Worm (Caenorhabditis elegans) whole organism, mixed stage, embryonic: Measurements from ENCODE around the gene C17C3.11.

Experiments
- M03D4.4 ChIP-seq: sonication (generic microtip); optimal IDR thresholded peaks from 2 replicates; lab custom pipeline; 2017; ENCODE audit warnings: mild to moderate bottlenecking, missing genetic modification characterization, missing compliant biosample characterization
- blmp-1 ChIP-seq: fragments of 150-350 bp; optimal IDR thresholded peaks from 2 replicates; lab custom pipeline; 2014; ENCODE audit warnings: missing biosample characterization, missing genetic modification characterization
- ceh-43 ChIP-seq: fragments of 200-800 bp; sonication (Bioruptor generic); optimal IDR thresholded peaks from 2 replicates; lab custom pipeline; 2018; ENCODE audit warnings: mild to moderate bottlenecking, missing genetic modification characterization, moderate library complexity, missing compliant biosample characterization
- ceh-83 ChIP-seq: fragments of 200-800 bp; sonication (Bioruptor generic); optimal IDR thresholded peaks from 2 replicates; lab custom pipeline; 2018; ENCODE audit warnings: mild to moderate bottlenecking, missing genetic modification characterization, missing compliant biosample characterization
- ces-1 ChIP-seq: fragments of 150-350 bp; optimal IDR thresholded peaks from 2 replicates; lab custom pipeline; 2014; ENCODE audit warnings: missing biosample characterization, missing genetic modification reagents, missing genetic modification characterization
- drap-1 ChIP-seq: fragments of 200-800 bp; sonication (Bioruptor generic); optimal IDR thresholded peaks from 3 replicates; lab custom pipeline; 2018; ENCODE audit warnings: mild to moderate bottlenecking, missing genetic modification characterization, missing compliant biosample characterization
- elt-1 ChIP-seq: sonication (generic microtip); optimal IDR thresholded peaks from 2 replicates; lab custom pipeline; 2017; ENCODE audit warnings: missing genetic modification characterization, mild to moderate bottlenecking, missing compliant biosample characterization, antibody characterized with exemption, moderate library complexity, borderline replicate concordance; ENCODE audit not compliant: insufficient read depth
- elt-3 ChIP-seq: fragments of 150-350 bp; optimal IDR thresholded peaks from 2 replicates; lab custom pipeline; 2014; ENCODE audit warnings: missing biosample characterization, missing genetic modification characterization
- ham-2 ChIP-seq: fragments of 200-800 bp; sonication (Bioruptor generic); optimal IDR thresholded peaks from 2 replicates; lab custom pipeline; 2018; ENCODE audit warnings: mild to moderate bottlenecking, missing genetic modification characterization, missing compliant biosample characterization
- hlh-1 ChIP-seq: fragments of 150-350 bp; optimal IDR thresholded peaks from 2 replicates; lab custom pipeline; 2014; ENCODE audit warnings: missing biosample characterization, missing genetic modification reagents, missing genetic modification characterization
- lin-32 ChIP-seq: fragments of 200-800 bp; sonication (Bioruptor generic); optimal IDR thresholded peaks from 2 replicates; lab custom pipeline; 2018; ENCODE audit warnings: mild to moderate bottlenecking, missing genetic modification characterization, missing compliant biosample characterization
- lsy-2 ChIP-seq: fragments of 150-350 bp; optimal IDR thresholded peaks from 2 replicates; lab custom pipeline; 2014; ENCODE audit warnings: missing biosample characterization, missing genetic modification characterization
- mab-5 ChIP-seq: fragments of 150-350 bp; optimal IDR thresholded peaks from 2 replicates; lab custom pipeline; 2014; ENCODE audit warnings: missing biosample characterization, missing genetic modification characterization
- mep-1 ChIP-seq: fragments of 150-350 bp; optimal IDR thresholded peaks from 2 replicates; lab custom pipeline; 2017; ENCODE audit warnings: missing biosample characterization, missing genetic modification reagents, missing genetic modification characterization, inconsistent platforms
- mls-2 ChIP-seq: sonication (generic microtip); optimal IDR thresholded peaks from 2 replicates; lab custom pipeline; 2016; ENCODE audit warnings: mild to moderate bottlenecking, missing genetic modification characterization, moderate library complexity, missing compliant biosample characterization
- nhr-12 ChIP-seq: fragments of 150-350 bp; optimal IDR thresholded peaks from 2 replicates; lab custom pipeline; 2014; ENCODE audit warnings: missing biosample characterization, missing genetic modification characterization
- nhr-237 ChIP-seq: fragments of 150-350 bp; optimal IDR thresholded peaks from 2 replicates; lab custom pipeline; 2014; ENCODE audit warnings: missing biosample characterization, missing genetic modification characterization
- nhr-28 ChIP-seq: fragments of 150-350 bp; optimal IDR thresholded peaks from 2 replicates; lab custom pipeline; 2014; ENCODE audit warnings: missing biosample characterization, missing genetic modification characterization
- pha-4 ChIP-seq: fragments of 150-350 bp; optimal IDR thresholded peaks from 2 replicates; lab custom pipeline; 2018; ENCODE audit warnings: missing biosample characterization, missing genetic modification reagents, missing genetic modification characterization
- sem-2 ChIP-seq: fragments of 200-800 bp; sonication (Bioruptor generic); optimal IDR thresholded peaks from 2 replicates; lab custom pipeline; 2018; ENCODE audit warnings: mild to moderate bottlenecking, missing genetic modification characterization, missing compliant biosample characterization
- snpc-4 ChIP-seq: fragments of 150-350 bp; optimal IDR thresholded peaks from 2 replicates; lab custom pipeline; 2014; ENCODE audit warnings: missing biosample characterization, missing genetic modification characterization
- sptf-1 ChIP-seq: sonication (generic microtip); optimal IDR thresholded peaks from 2 replicates; lab custom pipeline; 2017; ENCODE audit warnings: mild to moderate bottlenecking, missing genetic modification characterization, moderate library complexity, missing compliant biosample characterization
- unc-120 ChIP-seq: sonication (generic microtip); optimal IDR thresholded peaks from 2 replicates; lab custom pipeline; 2017; ENCODE audit warnings: missing genetic modification characterization, missing compliant biosample characterization; ENCODE audit not compliant: poor library complexity, severe bottlenecking
- unc-39 ChIP-seq: fragments of 150-350 bp; optimal IDR thresholded peaks from 2 replicates; lab custom pipeline; 2014; ENCODE audit warnings: missing biosample characterization, missing genetic modification characterization
- unc-62 ChIP-seq: fragments of 150-350 bp; optimal IDR thresholded peaks from 2 replicates; lab custom pipeline; 2014; ENCODE audit warnings: missing biosample characterization, missing genetic modification reagents, missing genetic modification characterization
- zip-8 ChIP-seq: fragments of 150-350 bp; optimal IDR thresholded peaks from 2 replicates; lab custom pipeline; 2014; ENCODE audit warnings: missing biosample characterization, missing genetic modification characterization
- ztf-11 ChIP-seq: fragments of 150-350 bp; optimal IDR thresholded peaks from 2 replicates; lab custom pipeline; 2014; ENCODE audit warnings: missing biosample characterization, missing genetic modification characterization

Gene C17C3.11

ce11 chrII:5500470-5500869 lies 37.2 kb upstream of the C17C3.11 start, which contains the start of gene fzy-1:
TSS of gene fzy-1 (plus strand) at chrII:5500770.
- TF ChIP-seq sem-2 (no peak), elt-3 (tag; lab: Kevin White, UChicago) (no peak), ceh-83 (GFP tag; lab: Kevin White, UChicago) (no peak), unc-39 (tag; lab: Kevin White, UChicago) (no peak), blmp-1 (tag; lab: Kevin White, UChicago) (no peak), unc-62 (GFP tag; lab: Kevin White, UChicago) (no peak), pha-4 (tag; lab: Kevin White, UChicago) (no peak), hlh-1 (tag; lab: Kevin White, UChicago) (no peak), unc-120 (tag; lab: Kevin White, UChicago) (no peak), nhr-237 (no peak), ztf-11 (tag; lab: Kevin White, UChicago) (no peak), nhr-28 (no peak), lin-32 (GFP tag; lab: Kevin White, UChicago) (no peak), lsy-2 (tag; lab: Kevin White, UChicago) (no peak), mep-1 (tag; lab: Kevin White, UChicago) (no peak), ham-2 (GFP tag; lab: Kevin White, UChicago) (no peak), sptf-1 (tag; lab: Kevin White, UChicago) (no peak)
- TF ChIP-seq, all 35 proteins: peak for 0

ce11 chrII:5500986-5501657 lies 36.5 kb upstream of the C17C3.11 start, which contains the start of gene F12A10.8:
TSS of gene F12A10.8 (minus strand) at chrII:5501064.
- no peak for TF ChIP-seq mab-5
- no peak for TF ChIP-seq mls-2 (tag; lab: Kevin White, UChicago)
- TF ChIP-seq elt-3 (tag; lab: Kevin White, UChicago) = no peak
- TF ChIP-seq elt-1 = peak; percentile 52
- no peak for TF ChIP-seq unc-39 (tag; lab: Kevin White, UChicago)
- peak; percentile 89 for TF ChIP-seq ces-1 (GFP tag; lab: Kevin White, UChicago)

DNA sequence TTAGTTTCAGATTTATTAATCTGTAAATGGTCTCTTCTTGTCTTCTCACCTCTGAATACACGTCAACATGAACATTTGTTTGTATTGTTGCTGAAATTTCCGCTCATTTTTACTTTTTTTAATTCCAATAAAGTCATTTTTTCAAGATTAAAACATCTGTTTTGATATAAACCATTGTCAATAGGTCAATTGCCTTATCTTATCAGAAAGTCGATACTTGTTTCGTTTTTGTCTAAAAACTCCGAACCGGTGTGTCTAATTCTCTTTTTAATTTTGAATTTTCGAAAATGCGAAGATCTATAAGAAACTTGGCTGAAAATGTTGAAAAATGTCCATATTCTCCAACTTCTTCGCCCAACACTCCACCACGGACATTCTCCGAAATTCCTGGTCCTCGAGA lies 33.9 kb upstream of the C17C3.11 start, which contains the start of gene cyp-44A1:
cyp-44A1 (plus strand) TSS at position 285 of the 400 bp plus-strand sequence.
- TF ChIP-seq ceh-43 (GFP tag; lab: Kevin White, UChicago) (no peak), M03D4.4 (no peak), ham-2 (GFP tag; lab: Kevin White, UChicago) (no peak), drap-1 (GFP tag; lab: Kevin White, UChicago) (no peak), mep-1 (tag; lab: Kevin White, UChicago) (no peak), pha-4 (tag; lab: Kevin White, UChicago) (no peak), snpc-4 (tag; lab: Kevin White, UChicago) (no peak), nhr-12 (tag; lab: Kevin White, UChicago) (no peak), unc-39 (tag; lab: Kevin White, UChicago) (no peak), hlh-1 (tag; lab: Kevin White, UChicago) (no peak)
- TF ChIP-seq, all 35 proteins: peak for 0

- TF ChIP-seq ces-1 (GFP tag; lab: Kevin White, UChicago) (peak; percentile 79), blmp-1 (tag; lab: Kevin White, UChicago) (peak; percentile 3), sptf-1 (tag; lab: Kevin White, UChicago) (no peak)
Measured at ce11 chrII:5505820-5506287, 31.8 kb upstream of the C17C3.11 start, which contains the start of gene npp-24. TSS of gene npp-24 (plus strand) at chrII:5505870.

- TF ChIP-seq unc-120 (tag; lab: Kevin White, UChicago) (peak; percentile 2), zip-8 (tag; lab: Kevin White, UChicago) (no peak), sptf-1 (tag; lab: Kevin White, UChicago) (no peak), hlh-1 (tag; lab: Kevin White, UChicago) (peak; percentile 86), ces-1 (GFP tag; lab: Kevin White, UChicago) (peak; percentile 67), blmp-1 (tag; lab: Kevin White, UChicago) (no peak), lin-32 (GFP tag; lab: Kevin White, UChicago) (no peak)
- TF ChIP-seq, all 35 proteins: peak for 3
Measured at ce11 chrII:5511417-5512353, 25.9 kb upstream of the C17C3.11 start.
